Worm (Caenorhabditis elegans) whole organism, L1 larva: ENCODE data around the gene Y43F8B.3.

ENCODE experiments used
- C04F5.9 ChIP-seq: sonication (generic microtip); optimal IDR thresholded peaks from 2 replicates; lab custom pipeline; 2016; ENCODE audit warnings: missing genetic modification characterization, missing compliant biosample characterization
- C16A3.4 ChIP-seq: fragments of 150-350 bp; optimal IDR thresholded peaks from 2 replicates; lab custom pipeline; 2014; ENCODE audit warnings: missing biosample characterization, missing genetic modification characterization
- aha-1 ChIP-seq: fragments of 150-350 bp; optimal IDR thresholded peaks from 2 replicates; lab custom pipeline; 2014; ENCODE audit warnings: missing biosample characterization, missing genetic modification characterization
- blmp-1 ChIP-seq: fragments of 150-350 bp; optimal IDR thresholded peaks from 2 replicates; lab custom pipeline; 2014; ENCODE audit warnings: missing biosample characterization, missing genetic modification characterization
- ceh-63 ChIP-seq: fragments of 200-800 bp; sonication (Bioruptor generic); optimal IDR thresholded peaks from 2 replicates; lab custom pipeline; 2018; ENCODE audit warnings: mild to moderate bottlenecking, missing genetic modification characterization, missing compliant biosample characterization
- ceh-8 ChIP-seq: fragments of 200-800 bp; sonication (Bioruptor generic); optimal IDR thresholded peaks from 2 replicates; lab custom pipeline; 2018; ENCODE audit warnings: mild to moderate bottlenecking, missing genetic modification characterization, moderate library complexity, missing compliant biosample characterization
- ceh-88 ChIP-seq: fragments of 200-800 bp; sonication (Bioruptor generic); IDR thresholded peaks from 2 replicates; pipeline ENCODE4 v1.3.6; 2022; ENCODE audit warnings: missing genetic modification characterization, missing compliant biosample characterization
- ceh-90 ChIP-seq: sonication (generic microtip); optimal IDR thresholded peaks from 2 replicates; lab custom pipeline; 2016; ENCODE audit warnings: missing genetic modification characterization, missing compliant biosample characterization
- ces-1 ChIP-seq: fragments of 150-350 bp; optimal IDR thresholded peaks from 2 replicates; lab custom pipeline; 2014; ENCODE audit warnings: missing biosample characterization, missing genetic modification reagents, missing genetic modification characterization
- dsc-1 ChIP-seq: sonication (generic microtip); optimal IDR thresholded peaks from 2 replicates; lab custom pipeline; 2016; ENCODE audit warnings: mild to moderate bottlenecking, missing genetic modification characterization, missing compliant biosample characterization
- efl-1 ChIP-seq, 4 experiments: fragments of 150-350 bp; optimal IDR thresholded peaks in 3 of 4; peaks in 1 of 4; 1 replicate in 1 of 4; 2 replicates in 3 of 4; lab custom pipeline; 2014; ENCODE audit warnings: missing biosample characterization in 2 of 4, missing genetic modification characterization in 2 of 4, missing genetic modification reagents in 2 of 4
- efl-3 ChIP-seq: fragments of 200-800 bp; sonication (Bioruptor generic); optimal IDR thresholded peaks from 2 replicates; lab custom pipeline; 2018; ENCODE audit warnings: mild to moderate bottlenecking, missing genetic modification characterization, missing compliant biosample characterization
- elt-2 ChIP-seq: sonication (generic microtip); optimal IDR thresholded peaks from 2 replicates; lab custom pipeline; 2016; ENCODE audit warnings: missing genetic modification characterization, mild to moderate bottlenecking, inconsistent platforms, missing compliant biosample characterization, missing genetic modification reagents
- elt-3 ChIP-seq, 6 experiments: fragments of 150-350 bp in 1 of 6; sonication (generic microtip); optimal IDR thresholded peaks; 2 replicates each; lab custom pipeline; 2017 to 2018; ENCODE audit warnings: missing biosample characterization in 6 of 6, missing genetic modification characterization in 6 of 6, inconsistent platforms in 1 of 6
- ets-5 ChIP-seq: fragments of 200-800 bp; sonication (Bioruptor generic); IDR thresholded peaks from 2 replicates; pipeline ENCODE4 v1.3.6; 2022; ENCODE audit warnings: missing genetic modification characterization, missing compliant biosample characterization
- fkh-8 ChIP-seq: sonication (generic microtip); optimal IDR thresholded peaks from 2 replicates; lab custom pipeline; 2016; ENCODE audit warnings: mild to moderate bottlenecking, missing genetic modification characterization, missing compliant biosample characterization
- hlh-4 ChIP-seq: sonication (generic microtip); optimal IDR thresholded peaks from 2 replicates; lab custom pipeline; 2016; ENCODE audit warnings: mild to moderate bottlenecking, missing genetic modification characterization, missing compliant biosample characterization
- irx-1 ChIP-seq: sonication (generic microtip); optimal IDR thresholded peaks from 2 replicates; lab custom pipeline; 2016; ENCODE audit warnings: missing genetic modification characterization, missing compliant biosample characterization
- lin-13 ChIP-seq: fragments of 150-350 bp; optimal IDR thresholded peaks from 2 replicates; lab custom pipeline; 2014; ENCODE audit warnings: missing biosample characterization, missing genetic modification reagents, missing genetic modification characterization
- lin-14 ChIP-seq: fragments of 200-800 bp; sonication (Bioruptor generic); optimal IDR thresholded peaks from 2 replicates; lab custom pipeline; 2018; ENCODE audit warnings: mild to moderate bottlenecking, missing genetic modification characterization, moderate library complexity, missing compliant biosample characterization
- lin-35 ChIP-seq, 2 experiments: fragments of 150-350 bp; optimal IDR thresholded peaks; 2 replicates each; lab custom pipeline; 2014; ENCODE audit warnings: missing biosample characterization in 2 of 2, missing genetic modification characterization in 2 of 2, missing genetic modification reagents in 2 of 2
- lin-39 ChIP-seq: fragments of 150-350 bp; optimal IDR thresholded peaks from 2 replicates; lab custom pipeline; 2014; ENCODE audit warnings: missing biosample characterization, missing genetic modification reagents, missing genetic modification characterization
- lsy-2 ChIP-seq, 2 experiments: fragments of 150-350 bp; optimal IDR thresholded peaks; 2 replicates each; lab custom pipeline; 2014; ENCODE audit warnings: missing biosample characterization in 2 of 2, missing genetic modification characterization in 2 of 2
- mab-9 ChIP-seq: fragments of 200-800 bp; sonication (Bioruptor generic); IDR thresholded peaks from 2 replicates; pipeline ENCODE4 v1.3.6; 2022; ENCODE audit warnings: missing genetic modification reagents, missing genetic modification characterization, missing compliant biosample characterization
- mep-1 ChIP-seq: fragments of 150-350 bp; optimal IDR thresholded peaks from 2 replicates; lab custom pipeline; 2014; ENCODE audit warnings: missing biosample characterization, missing genetic modification characterization
- nhr-12 ChIP-seq: sonication (generic microtip); optimal IDR thresholded peaks from 2 replicates; lab custom pipeline; 2017; ENCODE audit warnings: missing biosample characterization, missing genetic modification characterization
- nhr-19 ChIP-seq: fragments of 200-800 bp; sonication (Bioruptor generic); conservative IDR thresholded peaks from 2 replicates; pipeline ENCODE4 v1.3.6; 2022; ENCODE audit warnings: missing genetic modification characterization, missing compliant biosample characterization
- nhr-20 ChIP-seq: sonication (generic microtip); optimal IDR thresholded peaks from 2 replicates; lab custom pipeline; 2016; ENCODE audit warnings: mild to moderate bottlenecking, missing genetic modification characterization, missing compliant biosample characterization
- nhr-47 ChIP-seq: sonication (generic microtip); optimal IDR thresholded peaks from 2 replicates; lab custom pipeline; 2016; ENCODE audit warnings: mild to moderate bottlenecking, missing genetic modification characterization, moderate library complexity, missing compliant biosample characterization
- nhr-71 ChIP-seq: sonication (generic microtip); optimal IDR thresholded peaks from 2 replicates; lab custom pipeline; 2016; ENCODE audit warnings: mild to moderate bottlenecking, missing genetic modification characterization, moderate library complexity, missing compliant biosample characterization
- nhr-85 ChIP-seq: sonication (generic microtip); peaks from one replicate; lab custom pipeline; 2016; ENCODE audit warnings: missing genetic modification characterization, inconsistent platforms, missing compliant biosample characterization
- pqm-1 ChIP-seq: sonication (generic microtip); optimal IDR thresholded peaks from 3 replicates; lab custom pipeline; 2017; ENCODE audit warnings: missing biosample characterization, missing genetic modification characterization
- snu-23 ChIP-seq: sonication (generic microtip); optimal IDR thresholded peaks from 2 replicates; lab custom pipeline; 2016; ENCODE audit warnings: missing genetic modification characterization, missing compliant biosample characterization
- sptf-1 ChIP-seq: fragments of 150-350 bp; optimal IDR thresholded peaks from 2 replicates; lab custom pipeline; 2014; ENCODE audit warnings: missing biosample characterization, missing genetic modification characterization
- unc-130 ChIP-seq: fragments of 150-350 bp; optimal IDR thresholded peaks from 2 replicates; lab custom pipeline; 2017; ENCODE audit warnings: missing biosample characterization, missing genetic modification characterization, inconsistent platforms
- unc-30 ChIP-seq: sonication (generic microtip); optimal IDR thresholded peaks from 2 replicates; lab custom pipeline; 2017; ENCODE audit warnings: missing biosample characterization, missing genetic modification characterization
- unc-98 ChIP-seq: fragments of 200-800 bp; sonication (Bioruptor generic); IDR thresholded peaks from 2 replicates; pipeline ENCODE4 v1.3.6; 2022; ENCODE audit warnings: missing genetic modification characterization, missing compliant biosample characterization
- xbp-1 ChIP-seq: sonication (generic microtip); optimal IDR thresholded peaks from 2 replicates; lab custom pipeline; 2016; ENCODE audit warnings: missing genetic modification characterization, missing compliant biosample characterization
- zip-4 ChIP-seq: fragments of 200-800 bp; sonication (Bioruptor generic); optimal IDR thresholded peaks from 2 replicates; lab custom pipeline; 2018; ENCODE audit warnings: mild to moderate bottlenecking, missing genetic modification characterization, moderate library complexity, missing compliant biosample characterization

The Y43F8B.3 gene

DNA sequence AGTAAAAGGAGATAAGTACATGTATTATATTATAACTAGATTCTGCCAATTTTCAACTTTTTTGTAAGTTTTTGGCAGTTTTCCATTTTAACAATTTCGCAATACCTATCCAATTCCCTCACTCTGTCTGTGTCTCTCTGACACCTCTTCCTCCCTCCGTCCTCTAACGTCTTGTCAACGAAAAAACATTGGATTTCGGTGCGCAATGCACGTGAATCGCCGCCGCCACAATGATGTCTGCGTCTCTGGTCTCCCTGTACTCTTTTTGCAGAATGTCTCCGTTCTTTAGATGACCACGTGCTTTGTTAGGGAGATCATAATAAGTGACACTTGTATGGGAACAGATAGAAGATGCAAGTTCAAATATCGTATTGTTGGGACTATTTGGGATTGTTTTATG lies 26.3 kb downstream of the Y43F8B.3 start (continued):
- TF ChIP-seq ets-5 (GFP tag; lab: Robert Waterston, UW) (no peak), lin-35 (GFP tag; optimal IDR thresholded peaks at IDR 0.05; lab: Kevin White, UChicago) (peak; percentile 66 to 90), mab-9 (GFP tag; lab: Robert Waterston, UW) (peak; percentile 37; the same call in 1 of the 2 replicates), zip-4 (GFP tag; lab: Kevin White, UChicago) (peak; percentile 99), irx-1 (tag; lab: Kevin White, UChicago) (peak; percentile 92), ceh-63 (no peak)

- TF ChIP-seq fkh-8 (peak; percentile 22), unc-130 (tag; lab: Kevin White, UChicago) (no peak), lin-14 (GFP tag; lab: Kevin White, UChicago) (peak; percentile 36), lin-39 (no peak)
These were observed 28.1 kb downstream of the Y43F8B.3 start for ce11 chrV:19531034-19531433.

- TF ChIP-seq nhr-47 (tag; lab: Kevin White, UChicago), result peak; percentile 5
- TF ChIP-seq snu-23 (GFP tag; lab: Kevin White, UChicago), result no peak
- TF ChIP-seq nhr-12 (tag; lab: Kevin White, UChicago), result no peak
- TF ChIP-seq dsc-1 (tag; lab: Kevin White, UChicago), result peak; percentile 35
- TF ChIP-seq xbp-1 (tag; lab: Kevin White, UChicago), result no peak
These were observed 30.1 kb downstream of the Y43F8B.3 start, which contains the start of gene Y43F8B.2 for ce11 chrV:19533010-19533409. Gene Y43F8B.2 (minus strand): TSS chrV:19533110.

DNA sequence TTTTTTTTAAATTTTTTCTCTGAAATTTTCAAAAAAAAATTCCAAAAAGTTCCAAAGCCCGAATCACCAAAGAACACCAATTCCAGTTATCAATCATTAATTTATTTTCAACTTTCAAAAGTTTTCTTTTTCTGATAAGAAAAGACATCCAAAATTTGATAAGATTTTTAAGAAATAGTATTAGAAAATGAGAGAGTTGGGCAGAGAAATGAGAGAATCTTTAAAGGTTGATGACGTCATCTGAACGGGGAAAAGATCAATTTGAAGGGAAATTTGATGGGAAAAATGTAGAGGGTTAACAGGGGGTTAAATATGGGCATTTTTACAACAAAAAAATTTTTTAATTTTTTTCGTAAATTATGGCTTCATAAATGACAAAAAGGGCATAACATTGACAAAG lies 30.6 kb downstream of the Y43F8B.3 start:
- TF ChIP-seq lin-35 (GFP tag; optimal IDR thresholded peaks at IDR 0.05; lab: Kevin White, UChicago) (peak in 1 of 2 experiments; percentile 30), nhr-85 (peak; percentile 84), nhr-20 (peak; percentile 7), C16A3.4 (no peak), elt-3 (tag; optimal IDR thresholded peaks at IDR 0.05; lab: Kevin White, UChicago) (peak in 2 of 6 experiments; percentile 71 to 79), lin-13 (GFP tag; lab: Kevin White, UChicago) (no peak), blmp-1 (tag; lab: Kevin White, UChicago) (peak; percentile 7), ceh-88 (GFP tag; lab: Robert Waterston, UW) (no peak), ces-1 (no peak), efl-1 (optimal IDR thresholded peaks at IDR 0.05; lab: Kevin White, UChicago) (no peak), efl-1 (GFP tag; optimal IDR thresholded peaks at IDR 0.05 in 1 of 2; lab: Kevin White, UChicago) (peak in 1 of 2 experiments; percentile 47), mep-1 (tag; lab: Kevin White, UChicago) (no peak), unc-98 (no peak), lin-14 (GFP tag; lab: Kevin White, UChicago) (peak; percentile 38), C04F5.9 (tag; lab: Kevin White, UChicago) (no peak), aha-1 (tag; lab: Kevin White, UChicago) (no peak), unc-30 (tag; lab: Kevin White, UChicago) (no peak), lsy-2 (tag; optimal IDR thresholded peaks at IDR 0.05; lab: Kevin White, UChicago) (peak in 1 of 2 experiments; percentile 15), hlh-4 (tag; lab: Kevin White, UChicago) (no peak), elt-2 (tag; lab: Kevin White, UChicago) (peak; percentile 92), sptf-1 (tag; lab: Kevin White, UChicago) (no peak), ceh-90 (tag; lab: Kevin White, UChicago) (no peak), efl-3 (GFP tag; lab: Kevin White, UChicago) (no peak), pqm-1 (no peak), nhr-19 (GFP tag; lab: Robert Waterston, UW) (peak; percentile 75), ceh-8 (GFP tag; lab: Kevin White, UChicago) (no peak), nhr-71 (tag; lab: Kevin White, UChicago) (peak; percentile 32)
